Fruit fly (Drosophila melanogaster): ENCODE results near the gene CG34134.
A peak's percentile ranks its signal among the peaks of the same experiment; 100 is the strongest.

Gene CG34134

DNA sequence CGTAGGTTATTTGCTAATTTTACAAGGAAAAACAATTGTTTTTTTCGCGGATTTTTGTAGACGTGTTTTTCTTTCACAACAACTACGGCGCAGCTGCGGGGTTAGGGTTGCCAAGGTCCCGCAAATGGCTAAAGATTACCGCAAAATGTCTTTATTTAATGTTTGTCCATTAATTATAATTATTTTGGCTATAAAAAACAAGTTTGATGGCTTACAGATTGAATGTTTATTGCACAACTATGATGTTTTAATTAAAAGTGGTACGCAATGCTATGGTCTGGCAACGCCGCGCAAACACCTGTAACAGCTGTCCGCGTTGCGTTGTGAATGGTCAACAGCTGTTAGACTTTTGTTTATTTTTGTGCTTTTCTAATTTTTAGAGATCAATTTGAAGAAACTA is 33.9 kb downstream of the CG34134 start (continued):
- TF ChIP-seq topi (GFP tag; optimal IDR thresholded peaks at IDR 0.05) (peak; percentile 74), Eip78C (GFP tag) (peak; percentile 92), CG4318 (GFP tag; optimal IDR thresholded peaks at IDR 0.05) (peak; percentile 32), CG3032 (tag; optimal IDR thresholded peaks at IDR 0.05) (peak; percentile 72), Sox102F (GFP tag; optimal IDR thresholded peaks at IDR 0.05) (peak; percentile 63), Sox14 (GFP tag; optimal IDR thresholded peaks at IDR 0.05) (peak; percentile 88), Hr4 (GFP tag; optimal IDR thresholded peaks at IDR 0.05) (peak; percentile 71), CG8119 (GFP tag; IDR thresholded peaks at IDR 0.05) (peak; percentile 27; the same call in 1 of the 3 replicates), CG8319 (GFP tag; optimal IDR thresholded peaks at IDR 0.05) (peak; percentile 45), CG3919 (GFP tag; optimal IDR thresholded peaks at IDR 0.05) (peak; percentile 76), CG10669 (GFP tag; optimal IDR thresholded peaks at IDR 0.05) (peak; percentile 51), Smox (GFP tag; optimal IDR thresholded peaks at IDR 0.05) (no peak), cyc (GFP tag; optimal IDR thresholded peaks at IDR 0.05) (peak; percentile 74), fd85E (GFP tag; optimal IDR thresholded peaks at IDR 0.05) (no peak), salr (GFP tag; optimal IDR thresholded peaks at IDR 0.05) (peak in 1 of 2 experiments; percentile 4), acj6 (GFP tag; optimal IDR thresholded peaks at IDR 0.05) (peak; percentile 64), CG15336 (GFP tag; IDR thresholded peaks at IDR 0.05) (peak; percentile 49; the same call in 1 of the 2 replicates), CG6854 (GFP tag; optimal IDR thresholded peaks at IDR 0.05) (peak; percentile 7), CG11762 (GFP tag; optimal IDR thresholded peaks at IDR 0.05; ENCODE audit: insufficient read depth) (peak; percentile 36), dac (GFP tag; optimal IDR thresholded peaks at IDR 0.05) (peak; percentile 48), lz (GFP tag; optimal IDR thresholded peaks at IDR 0.05) (peak; percentile 72), Ets21C (GFP tag; optimal IDR thresholded peaks at IDR 0.05) (peak; percentile 48), CG8632 (GFP tag; optimal IDR thresholded peaks at IDR 0.05) (peak; percentile 10), CG34406 (GFP tag; optimal IDR thresholded peaks at IDR 0.05) (peak; percentile 59), Ets96B (tag; optimal IDR thresholded peaks at IDR 0.05) (peak; percentile 47), dsx (GFP tag; optimal IDR thresholded peaks at IDR 0.05; ENCODE audit: poor library complexity, severe bottlenecking) (peak; percentile 53), CG1621 (tag; optimal IDR thresholded peaks at IDR 0.05) (peak; percentile 37), Lpt (GFP tag; optimal IDR thresholded peaks at IDR 0.05) (no peak), CG11294 (GFP tag; IDR thresholded peaks at IDR 0.05) (peak; percentile 33; the same call in 1 of the 2 replicates), Eip93F (GFP tag; optimal IDR thresholded peaks at IDR 0.05) (no peak), CG9139 (GFP tag; optimal IDR thresholded peaks at IDR 0.05) (no peak), Gug (GFP tag; IDR thresholded peaks at IDR 0.05) (no peak; the same call in 1 of the 2 replicates), Sox15 (GFP tag; optimal IDR thresholded peaks at IDR 0.05) (peak; percentile 40)

DNA sequence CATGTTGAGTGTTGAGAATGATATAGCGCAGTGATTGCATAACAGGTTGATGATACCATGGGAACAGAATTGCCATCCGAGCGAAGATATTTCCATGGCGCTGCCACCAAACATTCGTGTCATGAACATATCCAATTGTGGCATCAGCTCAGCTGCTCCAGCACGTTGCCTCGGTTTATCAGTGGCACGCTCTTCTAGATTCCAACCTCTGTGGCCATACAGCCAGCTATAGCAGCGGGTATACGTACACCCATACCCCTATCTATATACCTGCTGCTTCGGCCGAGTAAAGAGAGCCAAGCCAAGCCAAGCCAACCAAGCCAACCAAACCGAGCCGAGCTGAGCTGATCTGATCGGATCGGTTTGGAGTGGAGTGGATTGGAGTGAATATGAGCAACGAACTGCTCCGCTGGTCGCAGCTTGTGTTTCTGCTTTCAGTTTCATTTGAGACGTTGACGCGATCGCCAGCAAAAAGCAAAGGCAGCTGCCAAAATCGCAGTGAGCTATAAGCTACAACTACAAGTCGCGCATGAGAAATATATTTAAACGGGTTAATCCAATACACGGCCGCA is 42.0 kb downstream of the CG34134 start:
- TF ChIP-seq CG6163 (GFP tag; IDR thresholded peaks at IDR 0.05) (peak; percentile 48; the same call in 2 of the 3 replicates), CG15336 (GFP tag; IDR thresholded peaks at IDR 0.05) (peak; percentile 8; the same call in 1 of the 2 replicates), Blimp-1 (GFP tag; optimal IDR thresholded peaks at IDR 0.05) (peak; percentile 91), CG9139 (GFP tag; optimal IDR thresholded peaks at IDR 0.05) (peak; percentile 39), net (GFP tag; optimal IDR thresholded peaks at IDR 0.05) (peak; percentile 29), Gug (GFP tag; IDR thresholded peaks at IDR 0.05) (no peak), ss (GFP tag; optimal IDR thresholded peaks at IDR 0.05) (peak; percentile 44 to 59), svp (GFP tag) (no peak), CG32006 (GFP tag; optimal IDR thresholded peaks at IDR 0.05) (no peak), Lpt (GFP tag; optimal IDR thresholded peaks at IDR 0.05) (no peak), dsx (GFP tag; optimal IDR thresholded peaks at IDR 0.05; ENCODE audit: poor library complexity, severe bottlenecking) (peak; percentile 17), CG6854 (GFP tag; optimal IDR thresholded peaks at IDR 0.05) (peak; percentile 40), vri (GFP tag; optimal IDR thresholded peaks at IDR 0.05) (peak; percentile 36), Eip78C (GFP tag) (peak; percentile 29)

Data from whole organism, prepupa.